Fruit fly (Drosophila melanogaster) whole organism, embryonic: ENCODE measurements around the gene Sf3b3.

Experiments used
- ATbp ChIP-seq: fragments of 200-800 bp; sonication (Bioruptor generic); optimal IDR thresholded peaks from 2 replicates; lab custom pipeline; 2017; ENCODE audit warnings: missing biosample characterization, mild to moderate bottlenecking, missing genetic modification characterization, missing genetic modification reagents
- Asciz ChIP-seq: fragments of 200-800 bp; sonication (Bioruptor generic); optimal IDR thresholded peaks from 2 replicates; lab custom pipeline; 2017; ENCODE audit warnings: missing biosample characterization, mild to moderate bottlenecking, missing genetic modification characterization, missing genetic modification reagents
- CG10267 ChIP-seq: fragments of 200-800 bp; sonication (Bioruptor generic); optimal IDR thresholded peaks from 2 replicates; lab custom pipeline; 2018; ENCODE audit warnings: missing biosample characterization, mild to moderate bottlenecking, missing genetic modification characterization, moderate library complexity
- CG12942 ChIP-seq: fragments of 200-800 bp; sonication (Bioruptor generic); optimal IDR thresholded peaks from 3 replicates; lab custom pipeline; 2016; ENCODE audit warnings: missing biosample characterization, missing genetic modification characterization
- CG13287 ChIP-seq: fragments of 200-800 bp; sonication (Bioruptor generic); IDR thresholded peaks from 2 replicates; pipeline ENCODE4 v1.3.6; 2022; ENCODE audit warnings: missing biosample characterization, missing genetic modification characterization; ENCODE audit not compliant: partially characterized antibody
- CG15269 ChIP-seq: fragments of 200-800 bp; sonication (Bioruptor generic); optimal IDR thresholded peaks from 2 replicates; lab custom pipeline; 2018; ENCODE audit warnings: missing biosample characterization, mild to moderate bottlenecking, missing genetic modification characterization, moderate library complexity
- CG17829 ChIP-seq: fragments of 200-800 bp; optimal IDR thresholded peaks from 2 replicates; lab custom pipeline; 2019; ENCODE audit warnings: missing biosample characterization, mild to moderate bottlenecking, missing genetic modification characterization, moderate library complexity
- CG3847 ChIP-seq: fragments of 200-800 bp; sonication (Bioruptor generic); IDR thresholded peaks from 2 replicates; pipeline ENCODE4 v1.3.6; 2022; ENCODE audit warnings: missing biosample characterization, missing genetic modification characterization
- CG4404 ChIP-seq: fragments of 200-800 bp; sonication (Bioruptor generic); IDR thresholded peaks from 2 replicates; pipeline ENCODE4 v1.3.6; 2022; ENCODE audit warnings: missing biosample characterization, missing genetic modification characterization
- CG6689 ChIP-seq: fragments of 200-800 bp; sonication (Bioruptor generic); IDR thresholded peaks from 2 replicates; pipeline ENCODE4 v1.3.6; 2022; ENCODE audit warnings: missing biosample characterization, missing genetic modification characterization
- CG6765 ChIP-seq: fragments of 200-800 bp; sonication (Bioruptor generic); optimal IDR thresholded peaks from 3 replicates; lab custom pipeline; 2017; ENCODE audit warnings: missing biosample characterization, mild to moderate bottlenecking, missing genetic modification characterization
- CG6813 ChIP-seq: fragments of 200-800 bp; sonication (Bioruptor generic); optimal IDR thresholded peaks from 2 replicates; lab custom pipeline; 2017; ENCODE audit warnings: missing biosample characterization, missing genetic modification characterization, mild to moderate bottlenecking, moderate library complexity, missing genetic modification reagents
- CG7556 ChIP-seq: fragments of 200-800 bp; sonication (Bioruptor generic); optimal IDR thresholded peaks from 2 replicates; lab custom pipeline; 2017; ENCODE audit warnings: missing biosample characterization, mild to moderate bottlenecking, missing genetic modification characterization
- CG9215 ChIP-seq: fragments of 200-800 bp; sonication (Bioruptor generic); IDR thresholded peaks from 2 replicates; pipeline ENCODE4 v1.3.6; 2022; ENCODE audit warnings: missing biosample characterization, missing genetic modification characterization
- Dfd ChIP-seq, 2 experiments: fragments of >200 bp; optimal IDR thresholded peaks; 2 replicates each; lab custom pipeline; 2017; ENCODE audit warnings: missing biosample characterization in 2 of 2, missing genetic modification characterization in 2 of 2
- Dip3 ChIP-seq: fragments of 200-800 bp; sonication (Bioruptor generic); optimal IDR thresholded peaks from 3 replicates; lab custom pipeline; 2016; ENCODE audit warnings: missing biosample characterization, missing genetic modification characterization
- Dp ChIP-seq: fragments of 200-800 bp; sonication (Bioruptor generic); optimal IDR thresholded peaks from 2 replicates; lab custom pipeline; 2018; ENCODE audit warnings: missing biosample characterization, mild to moderate bottlenecking, missing genetic modification characterization, moderate library complexity
- Dref ChIP-seq: fragments of 200-800 bp; sonication (Bioruptor generic); IDR thresholded peaks from 2 replicates; pipeline ENCODE4 v1.3.6; 2022; ENCODE audit warnings: missing biosample characterization, missing genetic modification characterization
- Fer3 ChIP-seq: fragments of 200-800 bp; sonication (Bioruptor generic); optimal IDR thresholded peaks from 2 replicates; lab custom pipeline; 2018; ENCODE audit warnings: missing biosample characterization, mild to moderate bottlenecking, missing genetic modification characterization, moderate library complexity
- H2.0 ChIP-seq: fragments of 200-800 bp; sonication (Bioruptor generic); IDR thresholded peaks from 2 replicates; pipeline ENCODE4 v1.3.6; 2022; ENCODE audit warnings: missing biosample characterization, missing genetic modification characterization
- HHEX ChIP-seq: fragments of 200-800 bp; sonication (Bioruptor generic); optimal IDR thresholded peaks from 3 replicates; lab custom pipeline; 2017; ENCODE audit warnings: missing biosample characterization, mild to moderate bottlenecking, missing genetic modification characterization, missing genetic modification reagents
- Hand ChIP-seq: fragments of 200-800 bp; sonication (Bioruptor generic); optimal IDR thresholded peaks from 2 replicates; lab custom pipeline; 2017; ENCODE audit warnings: mild to moderate bottlenecking, missing biosample characterization, missing genetic modification reagents, missing genetic modification characterization
- Hr39 ChIP-seq: fragments of >200 bp; optimal IDR thresholded peaks from 2 replicates; lab custom pipeline; 2017
- Kr ChIP-seq: fragments of 200-800 bp; sonication (Bioruptor generic); optimal IDR thresholded peaks from 2 replicates; lab custom pipeline; 2017; ENCODE audit warnings: missing biosample characterization, mild to moderate bottlenecking, missing genetic modification characterization
- Myb ChIP-seq: fragments of 200-800 bp; sonication (Bioruptor generic); optimal IDR thresholded peaks from 2 replicates; lab custom pipeline; 2016; ENCODE audit warnings: missing biosample characterization, missing genetic modification characterization
- NFAT ChIP-seq: fragments of 200-800 bp; sonication (Bioruptor generic); IDR thresholded peaks from 2 replicates; pipeline ENCODE4 v1.3.6; 2022; ENCODE audit warnings: missing biosample characterization, missing genetic modification characterization
- Nf-YB ChIP-seq: fragments of 200-800 bp; sonication (Bioruptor generic); optimal IDR thresholded peaks from 3 replicates; lab custom pipeline; 2019; ENCODE audit warnings: missing biosample characterization, mild to moderate bottlenecking, missing genetic modification characterization, moderate library complexity
- Nf-YC ChIP-seq: fragments of 200-800 bp; optimal IDR thresholded peaks from 3 replicates; lab custom pipeline; 2019; ENCODE audit warnings: missing biosample characterization, mild to moderate bottlenecking, missing genetic modification characterization, moderate library complexity
- Optix ChIP-seq: fragments of 200-800 bp; sonication (Bioruptor generic); IDR thresholded peaks from 3 replicates; pipeline ENCODE4 v1.3.6; 2022; ENCODE audit warnings: missing biosample characterization, missing genetic modification characterization
- Ptx1 ChIP-seq: fragments of 200-800 bp; sonication (Bioruptor generic); IDR thresholded peaks from 2 replicates; pipeline ENCODE4 v1.3.6; 2022; ENCODE audit warnings: missing biosample characterization, missing genetic modification characterization
- Six4 ChIP-seq: fragments of 200-800 bp; sonication (Bioruptor generic); optimal IDR thresholded peaks from 2 replicates; lab custom pipeline; 2016; ENCODE audit warnings: missing biosample characterization, missing genetic modification characterization
- Sox100B ChIP-seq: fragments of 200-800 bp; sonication (Bioruptor generic); optimal IDR thresholded peaks from 3 replicates; lab custom pipeline; 2018; ENCODE audit warnings: missing biosample characterization, mild to moderate bottlenecking, missing genetic modification characterization
- ab ChIP-seq: fragments of 200-800 bp; sonication (Bioruptor generic); optimal IDR thresholded peaks from 2 replicates; lab custom pipeline; 2016; ENCODE audit warnings: missing biosample characterization, missing genetic modification characterization
- bbx ChIP-seq: fragments of 200-800 bp; sonication (Bioruptor generic); IDR thresholded peaks from 2 replicates; pipeline ENCODE4 v1.3.6; 2022; ENCODE audit warnings: missing biosample characterization, missing genetic modification characterization; ENCODE audit not compliant: partially characterized antibody
- cas ChIP-seq: fragments of 200-800 bp; sonication (Bioruptor generic); IDR thresholded peaks from 2 replicates; pipeline ENCODE4 v1.3.6; 2022; ENCODE audit warnings: missing biosample characterization, missing genetic modification characterization
- dati ChIP-seq: fragments of 200-800 bp; sonication (Bioruptor generic); IDR thresholded peaks from 2 replicates; pipeline ENCODE4 v1.3.6; 2022; ENCODE audit warnings: missing biosample characterization, missing genetic modification characterization
- ewg ChIP-seq: fragments of 200-800 bp; sonication (Bioruptor generic); optimal IDR thresholded peaks from 3 replicates; lab custom pipeline; 2017; ENCODE audit warnings: mild to moderate bottlenecking, missing biosample characterization, missing genetic modification reagents, missing genetic modification characterization
- eyg ChIP-seq: fragments of 200-800 bp; sonication (Bioruptor generic); optimal IDR thresholded peaks from 3 replicates; lab custom pipeline; 2016; ENCODE audit warnings: missing biosample characterization, missing genetic modification characterization
- fru ChIP-seq: fragments of >200 bp; optimal IDR thresholded peaks from 2 replicates; lab custom pipeline; 2017
- grau ChIP-seq: fragments of 200-800 bp; optimal IDR thresholded peaks from 3 replicates; lab custom pipeline; 2019; ENCODE audit warnings: missing biosample characterization, mild to moderate bottlenecking, missing genetic modification characterization, moderate library complexity
- h ChIP-seq: fragments of >200 bp; optimal IDR thresholded peaks from 2 replicates; lab custom pipeline; 2017
- jing ChIP-seq: fragments of 200-800 bp; sonication (Bioruptor generic); optimal IDR thresholded peaks from 2 replicates; lab custom pipeline; 2018; ENCODE audit warnings: missing biosample characterization, mild to moderate bottlenecking, missing genetic modification characterization
- lab ChIP-seq: fragments of 200-800 bp; sonication (Bioruptor generic); optimal IDR thresholded peaks from 3 replicates; lab custom pipeline; 2017; ENCODE audit warnings: missing biosample characterization, missing genetic modification characterization, mild to moderate bottlenecking, moderate library complexity, missing genetic modification reagents
- odd ChIP-seq: fragments of 200-800 bp; sonication (Bioruptor generic); optimal IDR thresholded peaks from 2 replicates; lab custom pipeline; 2017; ENCODE audit warnings: missing biosample characterization, mild to moderate bottlenecking, missing genetic modification characterization
- pfk ChIP-seq: fragments of 200-800 bp; sonication (Bioruptor generic); optimal IDR thresholded peaks from 2 replicates; lab custom pipeline; 2018; ENCODE audit warnings: missing biosample characterization, mild to moderate bottlenecking, missing genetic modification characterization, moderate library complexity
- sd ChIP-seq: fragments of 200-800 bp; sonication (Bioruptor generic); optimal IDR thresholded peaks from 3 replicates; lab custom pipeline; 2018; ENCODE audit warnings: missing biosample characterization, mild to moderate bottlenecking, missing genetic modification characterization, moderate library complexity
- shn ChIP-seq: fragments of 200-800 bp; sonication (Bioruptor generic); optimal IDR thresholded peaks from 3 replicates; lab custom pipeline; 2016; ENCODE audit warnings: missing biosample characterization, missing genetic modification characterization
- trh ChIP-seq: fragments of 200-800 bp; sonication (Bioruptor generic); optimal IDR thresholded peaks from 2 replicates; lab custom pipeline; 2016; ENCODE audit warnings: missing biosample characterization, missing genetic modification characterization
- vnd ChIP-seq: fragments of 200-800 bp; sonication (Bioruptor generic); IDR thresholded peaks from 3 replicates; pipeline ENCODE4 v1.3.6; 2022; ENCODE audit warnings: missing biosample characterization, missing genetic modification characterization; ENCODE audit not compliant: partially characterized antibody
- wor ChIP-seq: fragments of 200-800 bp; sonication (Bioruptor generic); IDR thresholded peaks from 2 replicates; pipeline ENCODE4 v1.3.6; 2022; ENCODE audit warnings: missing biosample characterization, missing genetic modification characterization
- zfh2 ChIP-seq: fragments of 200-800 bp; sonication (Bioruptor generic); optimal IDR thresholded peaks from 2 replicates; lab custom pipeline; 2016; ENCODE audit warnings: missing biosample characterization, missing genetic modification characterization

Sf3b3 gene

DNA sequence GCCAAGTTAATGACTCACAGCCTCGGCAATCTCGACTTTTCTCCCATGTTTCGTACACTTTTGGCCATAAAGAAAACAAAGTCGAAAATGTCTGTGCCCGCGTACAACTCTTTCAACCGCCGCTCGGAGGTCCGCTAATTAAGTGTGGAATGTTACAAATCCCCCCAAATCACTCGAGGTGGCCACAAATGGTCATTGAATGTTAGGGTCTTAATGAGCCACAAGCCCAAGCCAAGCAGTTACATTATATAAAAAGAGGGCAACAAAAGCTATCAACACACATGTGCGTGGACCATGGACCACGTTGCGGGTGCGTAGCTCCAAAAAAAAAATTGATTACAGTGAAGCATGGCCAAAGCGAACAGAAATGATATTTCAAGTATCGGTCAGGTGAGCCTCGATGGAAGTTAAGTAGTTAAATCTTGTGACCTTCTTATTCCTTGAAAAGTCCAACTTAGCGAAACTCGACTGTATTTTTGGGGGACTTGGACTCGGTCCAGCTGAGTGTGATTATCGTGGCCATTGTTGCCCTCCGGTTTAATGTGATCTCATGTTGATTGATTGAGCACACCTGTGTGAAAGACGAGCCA, 13.8 kb downstream of the Sf3b3 start (continued):
- TF ChIP-seq trh (GFP tag; lab: Kevin White, UChicago) (peak; percentile 74), NFAT (GFP tag; lab: Robert Waterston, UW) (peak; percentile 93), cas (GFP tag; lab: Robert Waterston, UW) (peak; percentile 82), CG6689 (GFP tag; lab: Robert Waterston, UW) (peak; percentile 90), h (lab: Kevin White, UChicago) (no peak), H2.0 (GFP tag; lab: Robert Waterston, UW) (peak; percentile 93), Kr (GFP tag; lab: Kevin White, UChicago) (no peak), Hand (GFP tag; lab: Kevin White, UChicago) (peak; percentile 53), Six4 (peak; percentile 85), ewg (peak; percentile 78), wor (GFP tag; lab: Robert Waterston, UW) (peak; percentile 88), CG3847 (peak; percentile 92), jing (GFP tag; lab: Kevin White, UChicago) (peak; percentile 83), CG7556 (GFP tag; lab: Kevin White, UChicago) (peak; percentile 76), Dfd (GFP tag; optimal IDR thresholded peaks at IDR 0.05; lab: Kevin White, UChicago) (no peak), Dip3 (GFP tag; lab: Kevin White, UChicago) (peak; percentile 81), Nf-YC (tag; lab: Kevin White, UChicago) (peak; percentile 52), CG6813 (GFP tag; lab: Kevin White, UChicago) (peak; percentile 82), bbx (GFP tag; lab: Robert Waterston, UW) (no peak), Myb (peak; percentile 69), CG4404 (GFP tag; lab: Robert Waterston, UW) (peak; percentile 66), shn (GFP tag; lab: Kevin White, UChicago) (peak; percentile 69), zfh2 (GFP tag; lab: Kevin White, UChicago) (peak; percentile 83), sd (tag; lab: Kevin White, UChicago) (peak; percentile 94), CG15269 (tag; lab: Kevin White, UChicago) (peak; percentile 93), Dref (peak; percentile 36; the same call in 1 of the 2 replicates), ab (GFP tag; lab: Kevin White, UChicago) (peak; percentile 91), lab (GFP tag; lab: Kevin White, UChicago) (peak; percentile 94), CG12942 (GFP tag; lab: Kevin White, UChicago) (peak; percentile 84), Optix (peak; percentile 96), HHEX (GFP tag; lab: Kevin White, UChicago) (peak; percentile 88), grau (peak; percentile 96), CG17829 (peak; percentile 80), eyg (GFP tag; lab: Kevin White, UChicago) (peak; percentile 84), fru (no peak), Hr39 (lab: Kevin White, UChicago) (no peak), CG6765 (GFP tag; lab: Kevin White, UChicago) (peak; percentile 74), pfk (GFP tag; lab: Kevin White, UChicago) (no peak), Nf-YB (peak; percentile 56), CG9215 (GFP tag; lab: Robert Waterston, UW) (peak; percentile 80), CG10267 (tag; lab: Kevin White, UChicago) (peak; percentile 63), vnd (GFP tag; lab: Robert Waterston, UW) (no peak), Dp (no peak), Asciz (GFP tag; lab: Kevin White, UChicago) (peak; percentile 84), CG13287 (GFP tag; lab: Robert Waterston, UW) (no peak; the same call in 1 of the 2 replicates), ATbp (GFP tag; lab: Kevin White, UChicago) (peak; percentile 87), Fer3 (tag; lab: Kevin White, UChicago) (peak; percentile 85), Ptx1 (peak; percentile 96), dati (GFP tag; lab: Robert Waterston, UW) (peak; percentile 82), odd (peak; percentile 72), Sox100B (GFP tag; lab: Kevin White, UChicago) (peak; percentile 75)
